Worm (Caenorhabditis elegans): ENCODE data around the gene F48G7.12.

F48G7.12 gene

DNA sequence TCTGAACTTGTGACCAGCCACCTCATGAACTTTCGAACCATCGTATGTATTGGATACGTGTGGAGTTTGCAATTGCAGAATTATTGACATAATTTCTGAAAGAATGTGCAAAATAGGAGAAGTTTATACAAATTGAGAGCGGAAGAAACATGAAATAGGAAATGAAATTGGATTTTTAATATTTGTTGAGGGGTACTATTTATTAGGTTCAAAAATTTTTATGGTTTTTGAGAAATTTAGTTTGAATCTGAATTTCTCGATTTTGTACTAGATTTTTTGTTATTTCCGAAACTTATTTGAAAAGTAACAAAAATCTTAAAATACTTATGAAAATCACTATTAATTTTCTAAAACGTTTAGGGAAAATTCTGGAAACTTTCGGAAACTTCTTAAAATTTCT is 17.5 kb downstream of the F48G7.12 start, which contains the start of gene F48G7.9:
TSS of gene F48G7.9 (minus strand) at position 101 of the 400 bp plus-strand sequence.
- TF ChIP-seq nhr-232 (tag; optimal IDR thresholded peaks at IDR 0.05) = no peak
- TF ChIP-seq mec-3 (tag; optimal IDR thresholded peaks at IDR 0.05; ENCODE audit: borderline replicate concordance) = no peak
- no peak for TF ChIP-seq K09A11.1 (tag; optimal IDR thresholded peaks at IDR 0.05; ENCODE audit: insufficient read depth)
- TF ChIP-seq ceh-18 (tag; optimal IDR thresholded peaks at IDR 0.05) = no peak
- TF ChIP-seq madf-2 (tag; optimal IDR thresholded peaks at IDR 0.05) = no peak
- no peak for TF ChIP-seq ceh-24 (tag; optimal IDR thresholded peaks at IDR 0.05)
- TF ChIP-seq ceh-6 (GFP tag; optimal IDR thresholded peaks at IDR 0.05) = no peak
- no peak for TF ChIP-seq hlh-30 (tag; optimal IDR thresholded peaks at IDR 0.05; ENCODE audit: insufficient read depth)
- no peak for TF ChIP-seq ttx-3 (tag; optimal IDR thresholded peaks at IDR 0.05)
- no peak for TF ChIP-seq sox-2 (GFP tag; IDR thresholded peaks at IDR 0.05)
- no peak for TF ChIP-seq ceh-2 (tag; optimal IDR thresholded peaks at IDR 0.05)
- TF ChIP-seq elt-4 (tag; optimal IDR thresholded peaks at IDR 0.05) = no peak
- no peak for TF ChIP-seq unc-55 (GFP tag; optimal IDR thresholded peaks at IDR 0.05)
- no peak for TF ChIP-seq dmd-4 (tag; optimal IDR thresholded peaks at IDR 0.05; ENCODE audit: borderline replicate concordance)
- no peak for TF ChIP-seq nfya-1 (tag; optimal IDR thresholded peaks at IDR 0.05)
- no peak for TF ChIP-seq ceh-22 (tag; optimal IDR thresholded peaks at IDR 0.05)

DNA sequence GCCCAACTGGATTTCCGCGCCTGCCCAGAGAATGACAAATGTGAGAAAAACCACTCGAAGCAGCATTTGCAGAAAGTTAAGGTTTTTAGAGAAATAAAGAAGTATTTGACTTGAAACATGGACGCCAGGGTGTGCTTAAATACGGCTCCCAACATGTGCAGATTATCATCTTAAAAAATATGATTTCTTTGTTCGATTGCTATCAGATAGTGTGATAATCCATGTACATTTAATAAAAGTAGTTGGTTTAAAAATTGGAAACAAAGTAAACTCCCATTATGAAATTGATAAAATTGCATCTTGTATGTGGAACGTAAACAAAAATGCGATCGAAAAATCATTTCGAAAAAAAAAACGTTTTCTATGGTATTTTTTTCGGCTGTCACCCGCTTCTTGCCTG is 18.4 kb downstream of the F48G7.12 start, which contains the start of gene F48G7.8:
TSS of gene F48G7.8 (minus strand) at position 101 of the 400 bp plus-strand sequence.
- TF ChIP-seq pha-4 (tag; optimal IDR thresholded peaks at IDR 0.05) = no peak
- TF ChIP-seq fax-1 (tag; optimal IDR thresholded peaks at IDR 0.05) = no peak
- no peak for TF ChIP-seq nhr-11 (tag; optimal IDR thresholded peaks at IDR 0.05)
- no peak for TF ChIP-seq tbx-7 (tag; optimal IDR thresholded peaks at IDR 0.05)
- TF ChIP-seq ceh-34 (tag; optimal IDR thresholded peaks at IDR 0.05) = no peak
- TF ChIP-seq hlh-30 (tag; optimal IDR thresholded peaks at IDR 0.05; ENCODE audit: insufficient read depth) = no peak
- no peak for TF ChIP-seq F13H6.1 (tag; optimal IDR thresholded peaks at IDR 0.05)
- TF ChIP-seq lim-6 (tag; optimal IDR thresholded peaks at IDR 0.05) = no peak
- TF ChIP-seq unc-86 (tag; optimal IDR thresholded peaks at IDR 0.05) = no peak
- TF ChIP-seq unc-42 (tag; optimal IDR thresholded peaks at IDR 0.05) = no peak
- TF ChIP-seq odd-2 (tag; optimal IDR thresholded peaks at IDR 0.05) = no peak
- TF ChIP-seq ceh-22 (tag; optimal IDR thresholded peaks at IDR 0.05) = no peak
- no peak for TF ChIP-seq ceh-9 (tag; optimal IDR thresholded peaks at IDR 0.05)

DNA sequence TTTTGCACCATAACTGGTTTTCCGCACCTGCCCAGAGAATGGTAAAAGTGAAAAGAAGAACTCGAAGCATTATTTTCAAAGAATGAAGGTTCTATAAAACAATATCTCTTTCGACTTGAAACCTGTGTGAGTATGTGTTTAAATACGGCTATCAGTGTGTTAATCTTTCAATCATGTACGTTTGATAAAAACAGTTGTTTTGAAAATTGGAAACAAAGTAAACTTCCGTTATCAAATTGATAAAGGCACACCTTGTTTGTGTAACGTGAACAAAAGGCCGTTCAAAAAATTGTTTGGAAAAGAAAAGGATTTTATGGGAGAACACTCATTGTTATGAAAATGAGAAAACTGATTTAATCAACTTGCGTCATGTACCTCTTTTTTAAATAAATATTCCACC is 19.7 kb downstream of the F48G7.12 start, which contains the start of gene F48G7.7:
TSS of gene F48G7.7 (minus strand) at position 101 of the 400 bp plus-strand sequence.
- TF ChIP-seq nfya-1 (tag; optimal IDR thresholded peaks at IDR 0.05) (no peak), C38D4.7 (GFP tag; optimal IDR thresholded peaks at IDR 0.05) (no peak), tbx-2 (tag; optimal IDR thresholded peaks at IDR 0.05) (no peak), dmd-4 (tag; optimal IDR thresholded peaks at IDR 0.05; ENCODE audit: borderline replicate concordance) (no peak), nhr-232 (tag; optimal IDR thresholded peaks at IDR 0.05) (no peak), unc-3 (GFP tag; conservative IDR thresholded peaks at IDR 0.05) (no peak), unc-3 (tag; optimal IDR thresholded peaks at IDR 0.05) (no peak), pha-4 (tag; optimal IDR thresholded peaks at IDR 0.05) (no peak), unc-55 (GFP tag; optimal IDR thresholded peaks at IDR 0.05) (no peak), hlh-30 (tag; optimal IDR thresholded peaks at IDR 0.05; ENCODE audit: insufficient read depth) (no peak)

DNA sequence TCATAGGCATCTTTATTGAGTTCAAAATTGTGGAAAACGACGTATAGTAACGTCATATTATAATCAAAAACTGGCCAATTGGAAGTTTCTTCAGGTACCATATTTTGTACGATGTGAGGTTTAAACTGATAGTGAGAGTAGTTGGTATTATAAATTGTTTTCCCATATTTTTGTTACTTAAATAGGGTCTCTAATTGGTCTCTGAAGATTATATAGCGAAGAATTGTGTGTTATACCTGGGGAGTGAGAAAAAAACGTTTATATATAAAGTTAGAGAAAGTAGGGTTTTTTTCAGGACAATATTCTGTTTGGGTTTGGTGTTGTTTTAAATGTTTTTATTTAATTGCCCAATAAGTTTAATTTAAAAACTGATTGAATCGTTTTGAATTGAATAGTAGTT is 21.1 kb downstream of the F48G7.12 start, which contains the start of gene srt-17:
TSS of gene srt-17 (minus strand) at position 101 of the 400 bp plus-strand sequence.
- TF ChIP-seq ceh-19 (GFP tag; optimal IDR thresholded peaks at IDR 0.05) (no peak), eyg-1 (tag; optimal IDR thresholded peaks at IDR 0.05) (no peak), ceh-14 (tag; optimal IDR thresholded peaks at IDR 0.05) (no peak), tbx-2 (tag; optimal IDR thresholded peaks at IDR 0.05) (no peak), hlh-15 (tag; optimal IDR thresholded peaks at IDR 0.05) (no peak), F13H6.1 (tag; optimal IDR thresholded peaks at IDR 0.05) (no peak), T23F11.4 (GFP tag; optimal IDR thresholded peaks at IDR 0.05) (no peak), ceh-34 (tag; optimal IDR thresholded peaks at IDR 0.05) (no peak), pha-2 (tag; optimal IDR thresholded peaks at IDR 0.05) (no peak), ceh-9 (tag; optimal IDR thresholded peaks at IDR 0.05) (no peak), fkh-10 (GFP tag; optimal IDR thresholded peaks at IDR 0.05) (no peak), madf-2 (tag; optimal IDR thresholded peaks at IDR 0.05) (no peak), gmeb-2 (tag; optimal IDR thresholded peaks at IDR 0.05) (no peak), lim-6 (tag; optimal IDR thresholded peaks at IDR 0.05) (no peak), nhr-11 (tag; optimal IDR thresholded peaks at IDR 0.05) (no peak), syd-9 (tag; optimal IDR thresholded peaks at IDR 0.05) (no peak)
